Fruit fly (Drosophila melanogaster): Measurements from ENCODE around the gene Rpt2.

Rpt2 gene

DNA sequence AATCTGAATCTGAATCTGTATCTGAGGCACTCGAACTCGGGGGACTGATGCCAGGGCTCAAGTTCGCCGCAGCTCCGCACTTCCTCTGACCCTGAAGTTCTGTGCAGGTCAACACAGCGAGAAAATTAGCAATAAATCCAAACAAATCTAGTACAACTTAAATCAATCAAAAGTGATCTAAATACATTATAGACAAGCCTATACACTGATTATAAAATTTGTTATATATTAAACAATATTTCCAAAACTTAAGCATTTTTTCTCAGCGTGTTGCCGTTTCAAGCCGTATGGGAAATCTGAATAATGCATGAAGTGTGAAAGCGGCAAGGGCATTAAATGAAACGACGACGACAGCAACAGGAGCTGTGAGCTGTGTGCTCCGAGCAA is 16.3 kb downstream of the Rpt2 start (continued):
- peak in 1 of 2 experiments; percentile 36 for TF ChIP-seq Hr51 (GFP tag; optimal IDR thresholded peaks at IDR 0.05)
- no peak for TF ChIP-seq nerfin-1 (tag; optimal IDR thresholded peaks at IDR 0.05)
- peak; percentile 46 for TF ChIP-seq Hmr (GFP tag; optimal IDR thresholded peaks at IDR 0.05)
- TF ChIP-seq Dp (GFP tag; optimal IDR thresholded peaks at IDR 0.05): no peak
- peak; percentile 48 for TF ChIP-seq CG30403 (GFP tag; optimal IDR thresholded peaks at IDR 0.05)
- no peak for TF ChIP-seq CG8290 (GFP tag; optimal IDR thresholded peaks at IDR 0.05)
- TF ChIP-seq CG8290 (tag; optimal IDR thresholded peaks at IDR 0.05): peak in 1 of 2 experiments; percentile 31
- TF ChIP-seq pb (GFP tag; optimal IDR thresholded peaks at IDR 0.05): no peak
- TF ChIP-seq Max (GFP tag; optimal IDR thresholded peaks at IDR 0.05): no peak
- TF ChIP-seq CG17829 (tag; optimal IDR thresholded peaks at IDR 0.05): peak; percentile 2
- peak; percentile 66 for TF ChIP-seq Med (GFP tag)
- 0 out of 3 replicates have a peak, but pooled peaks have one; percentile 41 for TF ChIP-seq ci (GFP tag; IDR thresholded peaks at IDR 0.05)
- no peak for TF ChIP-seq fd102C (GFP tag; optimal IDR thresholded peaks at IDR 0.05)
- TF ChIP-seq phol (tag; optimal IDR thresholded peaks at IDR 0.05): peak; percentile 20
- TF ChIP-seq CG18476 (GFP tag; optimal IDR thresholded peaks at IDR 0.05): peak; percentile 3
- no peak for TF ChIP-seq CG7928 (GFP tag; optimal IDR thresholded peaks at IDR 0.05)
- peak; percentile 89 for TF ChIP-seq nom (GFP tag; optimal IDR thresholded peaks at IDR 0.05)
- TF ChIP-seq CG17359 (tag; optimal IDR thresholded peaks at IDR 0.05): peak; percentile 41
- 0 out of 3 replicates have a peak, but pooled peaks have one; percentile 33 for TF ChIP-seq CG11456 (GFP tag; IDR thresholded peaks at IDR 0.05)
- peak; percentile 47 for TF ChIP-seq CG2712 (tag; optimal IDR thresholded peaks at IDR 0.05)
- TF ChIP-seq CG6254 (GFP tag; optimal IDR thresholded peaks at IDR 0.05): peak; percentile 2
- TF ChIP-seq Atf6 (GFP tag; IDR thresholded peaks at IDR 0.05): peak; percentile 82
- TF ChIP-seq Trl (optimal IDR thresholded peaks at IDR 0.05): no peak
- TF ChIP-seq Trl (GFP tag; optimal IDR thresholded peaks at IDR 0.05): peak; percentile 7
- TF ChIP-seq esg (GFP tag; conservative IDR thresholded peaks at IDR 0.05): peak; percentile 39; the same call in 1 of the 2 replicates
- TF ChIP-seq fd96Cb (tag; optimal IDR thresholded peaks at IDR 0.05): peak; percentile 23
- no peak for TF ChIP-seq da (GFP tag; optimal IDR thresholded peaks at IDR 0.05)
- TF ChIP-seq Hr3 (GFP tag; optimal IDR thresholded peaks at IDR 0.05): peak; percentile 33
- peak; percentile 64; the same call in 1 of the 2 replicates for TF ChIP-seq Xrp1 (GFP tag; IDR thresholded peaks at IDR 0.05)
- no peak for TF ChIP-seq CG1529 (GFP tag; optimal IDR thresholded peaks at IDR 0.05)
- TF ChIP-seq H15 (GFP tag; IDR thresholded peaks at IDR 0.05): 0 out of 3 replicates have a peak, but pooled peaks have one; percentile 26
- TF ChIP-seq CG3281 (GFP tag; optimal IDR thresholded peaks at IDR 0.05): peak; percentile 31
- no peak for TF ChIP-seq Kr (GFP tag; optimal IDR thresholded peaks at IDR 0.05)
- TF ChIP-seq CG12104 (GFP tag; optimal IDR thresholded peaks at IDR 0.05): no peak
- TF ChIP-seq CG11504 (tag; optimal IDR thresholded peaks at IDR 0.05): peak; percentile 54
- TF ChIP-seq grau (tag; optimal IDR thresholded peaks at IDR 0.05): peak; percentile 25
- peak; percentile 57 for TF ChIP-seq sens (GFP tag)
- TF ChIP-seq lab (GFP tag; optimal IDR thresholded peaks at IDR 0.05): peak; percentile 50
- no peak for TF ChIP-seq TFAM (GFP tag; optimal IDR thresholded peaks at IDR 0.05)
- peak; percentile 5 for TF ChIP-seq CG18262 (tag; optimal IDR thresholded peaks at IDR 0.05)
- peak; percentile 26 for TF ChIP-seq Xbp1 (GFP tag; optimal IDR thresholded peaks at IDR 0.05)
- TF ChIP-seq Oli (tag; optimal IDR thresholded peaks at IDR 0.05): peak; percentile 21
- TF ChIP-seq Ada2b (GFP tag; IDR thresholded peaks at IDR 0.05): peak; percentile 42; the same call in 1 of the 2 replicates
- TF ChIP-seq Dip3 (GFP tag; optimal IDR thresholded peaks at IDR 0.05): peak; percentile 18
- peak; percentile 9 for TF ChIP-seq az2 (GFP tag; optimal IDR thresholded peaks at IDR 0.05)
- peak; percentile 60; the same call in 1 of the 2 replicates for TF ChIP-seq sob (GFP tag; IDR thresholded peaks at IDR 0.05)
- no peak for TF ChIP-seq sqz (GFP tag; optimal IDR thresholded peaks at IDR 0.05)
- peak; percentile 46; the same call in 1 of the 2 replicates for TF ChIP-seq al (GFP tag; IDR thresholded peaks at IDR 0.05)
- TF ChIP-seq so (GFP tag; IDR thresholded peaks at IDR 0.05): peak; percentile 60; the same call in 1 of the 3 replicates
- peak; percentile 54 for TF ChIP-seq lmd (GFP tag; IDR thresholded peaks at IDR 0.05)
- TF ChIP-seq Dek (tag; optimal IDR thresholded peaks at IDR 0.05): peak; percentile 2

Measured in whole organism, embryonic.